Worm (Caenorhabditis elegans): ENCODE results near the gene dnc-2.

ce11 chrIII:5938790-5939452 lies 13.4 kb upstream of the dnc-2 start:
- TF ChIP-seq C34B4.2 (tag; optimal IDR thresholded peaks at IDR 0.05): no peak
- TF ChIP-seq skn-1 (tag; optimal IDR thresholded peaks at IDR 0.05): peak; percentile 19
- TF ChIP-seq unc-62 (GFP tag; optimal IDR thresholded peaks at IDR 0.05): no peak
- no peak for TF ChIP-seq pqm-1 (tag; optimal IDR thresholded peaks at IDR 0.05)
- TF ChIP-seq ces-1 (GFP tag; optimal IDR thresholded peaks at IDR 0.05): no peak
- no peak for TF ChIP-seq nhr-12 (tag; optimal IDR thresholded peaks at IDR 0.05)
- TF ChIP-seq dpl-1 (GFP tag; optimal IDR thresholded peaks at IDR 0.05): no peak
- no peak for TF ChIP-seq tbx-2 (tag; optimal IDR thresholded peaks at IDR 0.05)
- TF ChIP-seq mep-1 (tag; optimal IDR thresholded peaks at IDR 0.05): no peak
- TF ChIP-seq lsy-2 (tag; optimal IDR thresholded peaks at IDR 0.05): no peak
- no peak for TF ChIP-seq snpc-4 (tag; optimal IDR thresholded peaks at IDR 0.05)

Data from whole organism, L1 larva.